Worm (Caenorhabditis elegans): ENCODE measurements around the gene ruvb-2.

The ruvb-2 gene

ce11 chrIV:6965192-6965591, 46.0 kb upstream of the ruvb-2 start, which contains the start of gene ZK381.2:
Gene ZK381.2 (plus strand): TSS chrIV:6965492.
- TF ChIP-seq egl-27 (tag; optimal IDR thresholded peaks at IDR 0.05) (no peak), F13H6.1 (tag; optimal IDR thresholded peaks at IDR 0.05) (no peak), ama-1 (optimal IDR thresholded peaks at IDR 0.05) (no peak), nhr-237 (tag; optimal IDR thresholded peaks at IDR 0.05) (no peak), unc-39 (tag; optimal IDR thresholded peaks at IDR 0.05) (no peak), ztf-11 (tag; optimal IDR thresholded peaks at IDR 0.05) (no peak), gmeb-1 (tag; optimal IDR thresholded peaks at IDR 0.05) (no peak), nhr-77 (tag; optimal IDR thresholded peaks at IDR 0.05) (no peak), lsy-2 (tag; optimal IDR thresholded peaks at IDR 0.05) (no peak), blmp-1 (tag; optimal IDR thresholded peaks at IDR 0.05; ENCODE audit: insufficient read depth) (no peak), nhr-12 (tag; optimal IDR thresholded peaks at IDR 0.05) (no peak), C34F6.9 (tag; optimal IDR thresholded peaks at IDR 0.05) (no peak), nhr-129 (tag; optimal IDR thresholded peaks at IDR 0.05) (no peak), nhr-6 (tag; optimal IDR thresholded peaks at IDR 0.05) (no peak), ztf-4 (tag; optimal IDR thresholded peaks at IDR 0.05) (no peak)

- TF ChIP-seq lin-39 (tag; optimal IDR thresholded peaks at IDR 0.05) (no peak), unc-39 (tag; optimal IDR thresholded peaks at IDR 0.05) (no peak), nhr-11 (tag; optimal IDR thresholded peaks at IDR 0.05) (no peak), peb-1 (tag; optimal IDR thresholded peaks at IDR 0.05) (no peak), egl-27 (tag; optimal IDR thresholded peaks at IDR 0.05) (no peak), crh-2 (tag; optimal IDR thresholded peaks at IDR 0.05) (no peak), ztf-11 (tag; optimal IDR thresholded peaks at IDR 0.05) (no peak), skn-1 (tag; optimal IDR thresholded peaks at IDR 0.05) (no peak), elt-1 (tag; optimal IDR thresholded peaks at IDR 0.05) (no peak), nhr-23 (tag; optimal IDR thresholded peaks at IDR 0.05) (no peak)
Measured at ce11 chrIV:6964508-6964907, 45.3 kb upstream of the ruvb-2 start, which contains the start of gene B0478.3. Gene B0478.3 (minus strand): TSS chrIV:6964608.

DNA sequence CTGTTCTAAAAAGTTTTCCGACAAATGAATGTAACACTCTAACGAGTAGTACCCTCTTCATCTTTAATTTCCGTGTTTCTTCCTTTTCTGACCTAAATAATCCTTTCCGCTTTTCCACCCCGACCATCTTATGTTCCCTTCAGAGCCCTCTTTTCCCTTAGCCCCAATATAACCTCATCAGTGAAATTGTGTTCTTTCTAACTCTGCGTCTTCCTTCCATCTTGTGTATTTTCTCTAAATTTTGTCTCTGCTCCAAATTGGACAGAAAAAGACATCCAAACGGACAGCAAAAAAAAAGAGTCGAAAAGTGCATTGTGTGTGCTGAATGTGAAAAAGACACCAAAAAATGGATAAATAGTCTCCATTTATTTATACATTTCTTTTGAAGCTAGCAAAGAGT, 40.3 kb upstream of the ruvb-2 start:
- TF ChIP-seq ztf-1 (GFP tag; conservative IDR thresholded peaks at IDR 0.05) (no peak), nhr-6 (tag; optimal IDR thresholded peaks at IDR 0.05) (peak; percentile 16), nhr-23 (tag; optimal IDR thresholded peaks at IDR 0.05) (no peak), sma-9 (GFP tag; optimal IDR thresholded peaks at IDR 0.05) (peak; percentile 17), sma-9 (tag; optimal IDR thresholded peaks at IDR 0.05) (no peak), nhr-10 (tag; optimal IDR thresholded peaks at IDR 0.05) (no peak), mab-5 (tag; optimal IDR thresholded peaks at IDR 0.05) (no peak), nhr-11 (tag; optimal IDR thresholded peaks at IDR 0.05) (no peak), unc-55 (GFP tag; optimal IDR thresholded peaks at IDR 0.05) (peak; percentile 24), nhr-21 (tag; optimal IDR thresholded peaks at IDR 0.05) (no peak), crh-2 (tag; optimal IDR thresholded peaks at IDR 0.05) (peak; percentile 27), fos-1 (tag; optimal IDR thresholded peaks at IDR 0.05) (no peak), mdl-1 (tag; optimal IDR thresholded peaks at IDR 0.05) (no peak), lsy-2 (tag; optimal IDR thresholded peaks at IDR 0.05) (peak in 1 of 2 experiments; percentile 52), dmd-4 (tag; optimal IDR thresholded peaks at IDR 0.05) (no peak), nhr-77 (tag; optimal IDR thresholded peaks at IDR 0.05) (no peak), unc-39 (tag; optimal IDR thresholded peaks at IDR 0.05) (no peak), elt-3 (tag; optimal IDR thresholded peaks at IDR 0.05) (no peak), alr-1 (tag; optimal IDR thresholded peaks at IDR 0.05) (no peak), lin-11 (tag; optimal IDR thresholded peaks at IDR 0.05) (no peak), R02D3.7 (tag; optimal IDR thresholded peaks at IDR 0.05) (no peak), elt-1 (tag; optimal IDR thresholded peaks at IDR 0.05) (no peak), Y55F3AM.14 (GFP tag; optimal IDR thresholded peaks at IDR 0.05) (no peak), F13H6.1 (tag; optimal IDR thresholded peaks at IDR 0.05) (no peak), peb-1 (tag; optimal IDR thresholded peaks at IDR 0.05) (no peak), sma-3 (GFP tag; optimal IDR thresholded peaks at IDR 0.05) (no peak), lin-13 (GFP tag; optimal IDR thresholded peaks at IDR 0.05) (no peak), aly-2 (tag; optimal IDR thresholded peaks at IDR 0.05) (no peak), nhr-25 (tag; optimal IDR thresholded peaks at IDR 0.05) (no peak), nhr-237 (tag; optimal IDR thresholded peaks at IDR 0.05) (no peak), lin-39 (tag; optimal IDR thresholded peaks at IDR 0.05) (no peak), egl-27 (tag; optimal IDR thresholded peaks at IDR 0.05) (no peak), ZK546.5 (tag; optimal IDR thresholded peaks at IDR 0.05) (no peak), ztf-4 (tag; optimal IDR thresholded peaks at IDR 0.05) (no peak), ceh-82 (tag; optimal IDR thresholded peaks at IDR 0.05) (no peak), unc-62 (GFP tag; optimal IDR thresholded peaks at IDR 0.05) (no peak), ztf-11 (tag; optimal IDR thresholded peaks at IDR 0.05) (no peak), C34F6.9 (tag; optimal IDR thresholded peaks at IDR 0.05) (peak; percentile 35), snpc-4 (tag; optimal IDR thresholded peaks at IDR 0.05) (no peak), ama-1 (optimal IDR thresholded peaks at IDR 0.05) (no peak), zag-1 (tag; optimal IDR thresholded peaks at IDR 0.05) (peak; percentile 16), nhr-129 (tag; optimal IDR thresholded peaks at IDR 0.05) (no peak), mbf-1 (tag; optimal IDR thresholded peaks at IDR 0.05) (no peak), nhr-12 (tag; optimal IDR thresholded peaks at IDR 0.05) (no peak), ceh-16 (tag; optimal IDR thresholded peaks at IDR 0.05) (no peak), blmp-1 (tag; optimal IDR thresholded peaks at IDR 0.05; ENCODE audit: insufficient read depth) (no peak), gmeb-1 (tag; optimal IDR thresholded peaks at IDR 0.05) (no peak)
